Worm (Caenorhabditis elegans) whole organism, L1 larva: ENCODE measurements around the gene nfu-1.

ENCODE experiments used
- C34B4.2 ChIP-seq: sonication (generic microtip); optimal IDR thresholded peaks from 2 replicates; lab custom pipeline; 2017; ENCODE audit warnings: mild to moderate bottlenecking, missing genetic modification characterization, missing compliant biosample characterization
- F16B12.6 ChIP-seq: fragments of 150-350 bp; optimal IDR thresholded peaks from 2 replicates; lab custom pipeline; 2014; ENCODE audit warnings: missing biosample characterization, missing genetic modification characterization
- Y116A8C.19 ChIP-seq: sonication (generic microtip); optimal IDR thresholded peaks from 2 replicates; lab custom pipeline; 2016; ENCODE audit warnings: missing compliant biosample characterization, missing genetic modification characterization, borderline replicate concordance
- aha-1 ChIP-seq: fragments of 150-350 bp; optimal IDR thresholded peaks from 2 replicates; lab custom pipeline; 2014; ENCODE audit warnings: missing biosample characterization, missing genetic modification characterization
- aly-2 ChIP-seq: fragments of 150-350 bp; optimal IDR thresholded peaks from 2 replicates; lab custom pipeline; 2014; ENCODE audit warnings: missing biosample characterization, missing genetic modification characterization
- ceh-63 ChIP-seq: fragments of 200-800 bp; sonication (Bioruptor generic); optimal IDR thresholded peaks from 2 replicates; lab custom pipeline; 2018; ENCODE audit warnings: mild to moderate bottlenecking, missing genetic modification characterization, missing compliant biosample characterization
- ceh-8 ChIP-seq: fragments of 200-800 bp; sonication (Bioruptor generic); optimal IDR thresholded peaks from 2 replicates; lab custom pipeline; 2018; ENCODE audit warnings: mild to moderate bottlenecking, missing genetic modification characterization, moderate library complexity, missing compliant biosample characterization
- ceh-90 ChIP-seq: sonication (generic microtip); optimal IDR thresholded peaks from 2 replicates; lab custom pipeline; 2016; ENCODE audit warnings: missing genetic modification characterization, missing compliant biosample characterization
- ces-1 ChIP-seq: fragments of 150-350 bp; optimal IDR thresholded peaks from 2 replicates; lab custom pipeline; 2014; ENCODE audit warnings: missing biosample characterization, missing genetic modification reagents, missing genetic modification characterization
- dpl-1 ChIP-seq, 3 experiments: fragments of 150-350 bp in 2 of 3; sonication (generic microtip) in 1 of 3; optimal IDR thresholded peaks; 2 replicates each; lab custom pipeline; 2014 to 2017; ENCODE audit warnings: missing biosample characterization in 3 of 3, missing genetic modification characterization in 3 of 3, missing genetic modification reagents in 3 of 3
- dsc-1 ChIP-seq: sonication (generic microtip); optimal IDR thresholded peaks from 2 replicates; lab custom pipeline; 2016; ENCODE audit warnings: mild to moderate bottlenecking, missing genetic modification characterization, missing compliant biosample characterization
- efl-1 ChIP-seq, 4 experiments: fragments of 150-350 bp; optimal IDR thresholded peaks in 3 of 4; peaks in 1 of 4; 1 replicate in 1 of 4; 2 replicates in 3 of 4; lab custom pipeline; 2014; ENCODE audit warnings: missing biosample characterization in 2 of 4, missing genetic modification characterization in 2 of 4, missing genetic modification reagents in 2 of 4
- efl-3 ChIP-seq: fragments of 200-800 bp; sonication (Bioruptor generic); optimal IDR thresholded peaks from 2 replicates; lab custom pipeline; 2018; ENCODE audit warnings: mild to moderate bottlenecking, missing genetic modification characterization, missing compliant biosample characterization
- egl-27 ChIP-seq, 2 experiments: fragments of 150-350 bp in 1 of 2; sonication (generic microtip); optimal IDR thresholded peaks; 3 replicates each; lab custom pipeline; 2017 to 2018; ENCODE audit warnings: missing biosample characterization in 2 of 2, missing genetic modification characterization in 2 of 2, missing genetic modification reagents in 2 of 2
- elt-3 ChIP-seq, 6 experiments: fragments of 150-350 bp in 1 of 6; sonication (generic microtip); optimal IDR thresholded peaks; 2 replicates each; lab custom pipeline; 2017 to 2018; ENCODE audit warnings: missing biosample characterization in 6 of 6, missing genetic modification characterization in 6 of 6, inconsistent platforms in 1 of 6
- ets-5 ChIP-seq: fragments of 200-800 bp; sonication (Bioruptor generic); IDR thresholded peaks from 2 replicates; pipeline ENCODE4 v1.3.6; 2022; ENCODE audit warnings: missing genetic modification characterization, missing compliant biosample characterization
- fkh-10 ChIP-seq: sonication (generic microtip); optimal IDR thresholded peaks from 2 replicates; lab custom pipeline; 2017; ENCODE audit warnings: missing biosample characterization, missing genetic modification reagents, missing genetic modification characterization
- fos-1 ChIP-seq: fragments of 150-350 bp; optimal IDR thresholded peaks from 2 replicates; lab custom pipeline; 2014; ENCODE audit warnings: missing biosample characterization, missing genetic modification characterization
- irx-1 ChIP-seq: sonication (generic microtip); optimal IDR thresholded peaks from 2 replicates; lab custom pipeline; 2016; ENCODE audit warnings: missing genetic modification characterization, missing compliant biosample characterization
- isw-1 ChIP-seq: fragments of 200-800 bp; sonication (Bioruptor generic); IDR thresholded peaks from 2 replicates; pipeline ENCODE4 v1.3.6; 2022; ENCODE audit warnings: missing genetic modification characterization, missing compliant biosample characterization
- lin-14 ChIP-seq: fragments of 200-800 bp; sonication (Bioruptor generic); optimal IDR thresholded peaks from 2 replicates; lab custom pipeline; 2018; ENCODE audit warnings: mild to moderate bottlenecking, missing genetic modification characterization, moderate library complexity, missing compliant biosample characterization
- lin-15B ChIP-seq: fragments of 150-350 bp; sonication (generic microtip); optimal IDR thresholded peaks from 3 replicates; lab custom pipeline; 2014; ENCODE audit warnings: missing biosample characterization, missing genetic modification characterization
- lin-35 ChIP-seq, 2 experiments: fragments of 150-350 bp; optimal IDR thresholded peaks; 2 replicates each; lab custom pipeline; 2014; ENCODE audit warnings: missing biosample characterization in 2 of 2, missing genetic modification characterization in 2 of 2, missing genetic modification reagents in 2 of 2
- lir-3 ChIP-seq: sonication (generic microtip); optimal IDR thresholded peaks from 2 replicates; lab custom pipeline; 2016; ENCODE audit warnings: mild to moderate bottlenecking, missing genetic modification characterization, moderate library complexity, missing compliant biosample characterization; ENCODE audit not compliant: poor library complexity
- mab-9 ChIP-seq: fragments of 200-800 bp; sonication (Bioruptor generic); IDR thresholded peaks from 2 replicates; pipeline ENCODE4 v1.3.6; 2022; ENCODE audit warnings: missing genetic modification reagents, missing genetic modification characterization, missing compliant biosample characterization
- mef-2 ChIP-seq: fragments of 150-350 bp; optimal IDR thresholded peaks from 2 replicates; lab custom pipeline; 2014; ENCODE audit warnings: missing biosample characterization, missing genetic modification characterization
- mep-1 ChIP-seq: fragments of 150-350 bp; optimal IDR thresholded peaks from 2 replicates; lab custom pipeline; 2014; ENCODE audit warnings: missing biosample characterization, missing genetic modification characterization
- nhr-11 ChIP-seq: fragments of 150-350 bp; optimal IDR thresholded peaks from 2 replicates; lab custom pipeline; 2014; ENCODE audit warnings: missing biosample characterization, missing genetic modification characterization
- nhr-12 ChIP-seq: sonication (generic microtip); optimal IDR thresholded peaks from 2 replicates; lab custom pipeline; 2017; ENCODE audit warnings: missing biosample characterization, missing genetic modification characterization
- nhr-19 ChIP-seq: fragments of 200-800 bp; sonication (Bioruptor generic); conservative IDR thresholded peaks from 2 replicates; pipeline ENCODE4 v1.3.6; 2022; ENCODE audit warnings: missing genetic modification characterization, missing compliant biosample characterization
- nhr-20 ChIP-seq: sonication (generic microtip); optimal IDR thresholded peaks from 2 replicates; lab custom pipeline; 2016; ENCODE audit warnings: mild to moderate bottlenecking, missing genetic modification characterization, missing compliant biosample characterization
- nhr-237 ChIP-seq: fragments of 150-350 bp; optimal IDR thresholded peaks from 2 replicates; lab custom pipeline; 2014; ENCODE audit warnings: missing biosample characterization, missing genetic modification characterization
- nhr-28 ChIP-seq: fragments of 150-350 bp; optimal IDR thresholded peaks from 2 replicates; lab custom pipeline; 2014; ENCODE audit warnings: missing biosample characterization, missing genetic modification characterization
- nhr-47 ChIP-seq: sonication (generic microtip); optimal IDR thresholded peaks from 2 replicates; lab custom pipeline; 2016; ENCODE audit warnings: mild to moderate bottlenecking, missing genetic modification characterization, moderate library complexity, missing compliant biosample characterization
- nhr-71 ChIP-seq: sonication (generic microtip); optimal IDR thresholded peaks from 2 replicates; lab custom pipeline; 2016; ENCODE audit warnings: mild to moderate bottlenecking, missing genetic modification characterization, moderate library complexity, missing compliant biosample characterization
- nhr-77 ChIP-seq: fragments of 150-350 bp; optimal IDR thresholded peaks from 2 replicates; lab custom pipeline; 2014; ENCODE audit warnings: missing biosample characterization, missing genetic modification characterization
- nhr-85 ChIP-seq: sonication (generic microtip); peaks from one replicate; lab custom pipeline; 2016; ENCODE audit warnings: missing genetic modification characterization, inconsistent platforms, missing compliant biosample characterization
- nhr-90 ChIP-seq: sonication (generic microtip); optimal IDR thresholded peaks from 2 replicates; lab custom pipeline; 2016; ENCODE audit warnings: mild to moderate bottlenecking, missing genetic modification characterization, missing compliant biosample characterization; ENCODE audit not compliant: poor library complexity
- pag-3 ChIP-seq: sonication (generic microtip); optimal IDR thresholded peaks from 2 replicates; lab custom pipeline; 2017; ENCODE audit warnings: missing genetic modification characterization, mild to moderate bottlenecking, missing compliant biosample characterization, antibody characterized with exemption, borderline replicate concordance; ENCODE audit not compliant: insufficient read depth
- pax-3 ChIP-seq: fragments of 200-800 bp; sonication (Bioruptor generic); optimal IDR thresholded peaks from 2 replicates; lab custom pipeline; 2018; ENCODE audit warnings: mild to moderate bottlenecking, missing genetic modification characterization, moderate library complexity, missing compliant biosample characterization
- pqm-1 ChIP-seq: sonication (generic microtip); optimal IDR thresholded peaks from 3 replicates; lab custom pipeline; 2017; ENCODE audit warnings: missing biosample characterization, missing genetic modification characterization
- skn-1 ChIP-seq: fragments of 150-350 bp; optimal IDR thresholded peaks from 2 replicates; lab custom pipeline; 2014; ENCODE audit warnings: missing biosample characterization, missing genetic modification characterization
- snu-23 ChIP-seq: sonication (generic microtip); optimal IDR thresholded peaks from 2 replicates; lab custom pipeline; 2016; ENCODE audit warnings: missing genetic modification characterization, missing compliant biosample characterization
- sox-4 ChIP-seq: sonication (generic microtip); optimal IDR thresholded peaks from 2 replicates; lab custom pipeline; 2016; ENCODE audit warnings: missing genetic modification characterization, missing compliant biosample characterization
- swsn-7 ChIP-seq: sonication (generic microtip); optimal IDR thresholded peaks from 2 replicates; lab custom pipeline; 2016; ENCODE audit warnings: missing genetic modification characterization, missing compliant biosample characterization
- tbx-2 ChIP-seq: sonication (generic microtip); optimal IDR thresholded peaks from 2 replicates; lab custom pipeline; 2016; ENCODE audit warnings: missing genetic modification characterization, missing compliant biosample characterization
- unc-30 ChIP-seq: sonication (generic microtip); optimal IDR thresholded peaks from 2 replicates; lab custom pipeline; 2017; ENCODE audit warnings: missing biosample characterization, missing genetic modification characterization
- unc-62 ChIP-seq: fragments of 150-350 bp; optimal IDR thresholded peaks from 2 replicates; lab custom pipeline; 2014; ENCODE audit warnings: missing biosample characterization, missing genetic modification reagents, missing genetic modification characterization
- unc-98 ChIP-seq: fragments of 200-800 bp; sonication (Bioruptor generic); IDR thresholded peaks from 2 replicates; pipeline ENCODE4 v1.3.6; 2022; ENCODE audit warnings: missing genetic modification characterization, missing compliant biosample characterization
- vab-15 ChIP-seq: sonication (generic microtip); optimal IDR thresholded peaks from 2 replicates; lab custom pipeline; 2017; ENCODE audit warnings: missing genotype, mild to moderate bottlenecking, missing genetic modification characterization, missing compliant biosample characterization
- zip-4 ChIP-seq: fragments of 200-800 bp; sonication (Bioruptor generic); optimal IDR thresholded peaks from 2 replicates; lab custom pipeline; 2018; ENCODE audit warnings: mild to moderate bottlenecking, missing genetic modification characterization, moderate library complexity, missing compliant biosample characterization
- ztf-11 ChIP-seq, 2 experiments: sonication (generic microtip); optimal IDR thresholded peaks; 2 replicates each; lab custom pipeline; 2016 to 2017; ENCODE audit warnings: missing genetic modification characterization in 2 of 2, missing biosample characterization in 1 of 2, missing compliant biosample characterization in 1 of 2
- ztf-4 ChIP-seq: fragments of 150-350 bp; optimal IDR thresholded peaks from 2 replicates; lab custom pipeline; 2014; ENCODE audit warnings: missing biosample characterization, missing genetic modification characterization

nfu-1 gene

ce11 chrIV:10366018-10366417, 21.2 kb upstream of the nfu-1 start, which contains the start of gene sir-2.1:
TSS of gene sir-2.1 (minus strand) at chrIV:10366229.
- TF ChIP-seq efl-3 (GFP tag; lab: Kevin White, UChicago) = no peak
- no peak for TF ChIP-seq ceh-90 (tag; lab: Kevin White, UChicago)
- TF ChIP-seq C34B4.2 = no peak
- TF ChIP-seq unc-62 (GFP tag; lab: Kevin White, UChicago) = no peak
- no peak for TF ChIP-seq pqm-1
- no peak for TF ChIP-seq zip-4
- peak; percentile 64 for TF ChIP-seq swsn-7 (tag; lab: Kevin White, UChicago)
- no peak for TF ChIP-seq vab-15 (tag; lab: Kevin White, UChicago)
- peak; percentile 36 to 66 (median 62) for TF ChIP-seq dpl-1 (GFP tag; optimal IDR thresholded peaks at IDR 0.05; lab: Kevin White, UChicago)
- TF ChIP-seq nhr-12 (tag; lab: Kevin White, UChicago) = no peak
- no peak for TF ChIP-seq ztf-4 (tag; lab: Kevin White, UChicago)
- no peak for TF ChIP-seq ceh-8 (GFP tag; lab: Kevin White, UChicago)
- no peak for TF ChIP-seq ceh-63 (GFP tag; lab: Kevin White, UChicago)
- TF ChIP-seq pag-3 (tag; lab: Kevin White, UChicago) = no peak
- TF ChIP-seq aly-2 (tag; lab: Kevin White, UChicago) = no peak
- no peak for TF ChIP-seq unc-98 (GFP tag; lab: Robert Waterston, UW)
- no peak for TF ChIP-seq Y116A8C.19 (tag; lab: Kevin White, UChicago)
- TF ChIP-seq nhr-85 = no peak
- TF ChIP-seq nhr-47 = peak; percentile 74
- peak; percentile 66 for TF ChIP-seq mep-1 (tag; lab: Kevin White, UChicago)
- peak; percentile 60 for TF ChIP-seq nhr-90 (tag; lab: Kevin White, UChicago)
- TF ChIP-seq mab-9 (GFP tag; lab: Robert Waterston, UW) = no peak
- no peak for TF ChIP-seq lin-15B (tag; lab: Kevin White, UChicago)
- no peak for TF ChIP-seq fos-1 (tag; lab: Kevin White, UChicago)
- TF ChIP-seq ztf-11 (tag; optimal IDR thresholded peaks at IDR 0.05; lab: Kevin White, UChicago) = no peak
- TF ChIP-seq F16B12.6 (tag; lab: Kevin White, UChicago) = no peak
- no peak for TF ChIP-seq irx-1 (tag; lab: Kevin White, UChicago)
- TF ChIP-seq egl-27 (tag; optimal IDR thresholded peaks at IDR 0.05; lab: Kevin White, UChicago) = no peak
- peak; percentile 75 for TF ChIP-seq nhr-71
- no peak for TF ChIP-seq nhr-77 (tag; lab: Kevin White, UChicago)
- TF ChIP-seq snu-23 (GFP tag; lab: Kevin White, UChicago) = peak; percentile 67
- peak; percentile 23 for TF ChIP-seq pax-3 (tag; lab: Kevin White, UChicago)
- no peak for TF ChIP-seq elt-3 (tag; optimal IDR thresholded peaks at IDR 0.05; lab: Kevin White, UChicago)
- TF ChIP-seq unc-30 (tag; lab: Kevin White, UChicago) = no peak
- TF ChIP-seq nhr-19 (GFP tag; lab: Robert Waterston, UW) = peak; percentile 45
- TF ChIP-seq tbx-2 (tag; lab: Kevin White, UChicago) = peak; percentile 68
- no peak for TF ChIP-seq aha-1 (tag; lab: Kevin White, UChicago)
- no peak for TF ChIP-seq nhr-237 (tag; lab: Kevin White, UChicago)
- no peak for TF ChIP-seq nhr-28 (tag; lab: Kevin White, UChicago)
- peak; percentile 58 for TF ChIP-seq dsc-1 (tag; lab: Kevin White, UChicago)
- no peak for TF ChIP-seq mef-2 (tag; lab: Kevin White, UChicago)
- no peak for TF ChIP-seq fkh-10
- no peak for TF ChIP-seq lin-14 (GFP tag; lab: Kevin White, UChicago)
- TF ChIP-seq isw-1 = peak; percentile 30; the same call in 1 of the 2 replicates
- no peak for TF ChIP-seq ets-5 (GFP tag; lab: Robert Waterston, UW)
- no peak for TF ChIP-seq ces-1 (GFP tag; lab: Kevin White, UChicago)
- TF ChIP-seq lin-35 (GFP tag; optimal IDR thresholded peaks at IDR 0.05; lab: Kevin White, UChicago) = peak; percentile 57 to 76
- TF ChIP-seq nhr-20 (tag; lab: Kevin White, UChicago) = peak; percentile 49
- no peak for TF ChIP-seq lir-3 (tag; lab: Kevin White, UChicago)
- TF ChIP-seq nhr-11 (tag; lab: Kevin White, UChicago) = no peak
- no peak for TF ChIP-seq sox-4 (tag; lab: Kevin White, UChicago)
- TF ChIP-seq efl-1 (optimal IDR thresholded peaks at IDR 0.05; lab: Kevin White, UChicago) = peak; percentile 59 to 63
- TF ChIP-seq efl-1 (GFP tag; optimal IDR thresholded peaks at IDR 0.05 in 1 of 2; lab: Kevin White, UChicago) = peak; percentile 59 to 96
- TF ChIP-seq skn-1 = peak; percentile 19
